Fruit fly (Drosophila melanogaster) whole organism, prepupa: ENCODE data around the gene CG42752.

Experiments
- CG10631 ChIP-seq: fragments of 200-800 bp; sonication (Bioruptor generic); optimal IDR thresholded peaks from 2 replicates; lab custom pipeline; 2016; ENCODE audit warnings: missing biosample characterization, missing genetic modification characterization
- CG8119 ChIP-seq: fragments of 200-800 bp; sonication (Bioruptor generic); IDR thresholded peaks from 3 replicates; pipeline ENCODE4 v1.3.6; 2022; ENCODE audit warnings: missing biosample characterization, missing genetic modification characterization
- Hr38 ChIP-seq: sonication (Bioruptor generic); optimal IDR thresholded peaks from 2 replicates; lab custom pipeline; 2016; ENCODE audit warnings: missing biosample characterization, missing genetic modification characterization
- vri ChIP-seq: fragments of 200-800 bp; sonication (Bioruptor generic); optimal IDR thresholded peaks from 3 replicates; lab custom pipeline; 2016; ENCODE audit warnings: missing biosample characterization, mild to moderate bottlenecking, missing genetic modification characterization

DNA sequence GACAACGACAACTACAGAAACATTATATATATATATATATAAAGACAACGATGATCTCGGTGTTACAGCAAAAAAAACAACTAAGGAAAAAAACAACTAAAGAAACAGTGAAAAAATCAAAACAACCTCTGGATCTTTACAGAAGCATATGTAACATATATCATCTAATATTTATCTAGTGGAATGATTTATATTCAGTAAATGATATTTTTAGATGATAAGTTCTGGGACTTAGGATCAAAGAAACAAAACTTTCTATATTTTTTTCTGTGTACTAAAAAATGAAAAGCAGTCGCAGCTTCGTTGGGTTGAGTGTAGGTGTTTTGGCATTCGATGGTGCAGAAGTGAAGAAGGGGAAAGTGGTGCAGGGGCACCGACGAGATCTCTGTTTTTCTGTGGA lies 27.2 kb upstream of the CG42752 start:
- TF ChIP-seq vri (GFP tag; lab: Kevin White, UChicago) (no peak), CG8119 (GFP tag; lab: Robert Waterston, UW) (peak; percentile 64), Hr38 (no peak), CG10631 (GFP tag; lab: Kevin White, UChicago) (peak; percentile 27)
